Worm (Caenorhabditis elegans): Measurements from ENCODE around the gene C47D2.1.

- TF ChIP-seq aly-1 (tag; optimal IDR thresholded peaks at IDR 0.05) (no peak), flt-1 (GFP tag; IDR thresholded peaks at IDR 0.05) (no peak), ama-1 (optimal IDR thresholded peaks at IDR 0.05) (no peak), F13C5.2 (tag; optimal IDR thresholded peaks at IDR 0.05) (no peak), hmg-4 (GFP tag; optimal IDR thresholded peaks at IDR 0.05) (no peak), ceh-13 (GFP tag; optimal IDR thresholded peaks at IDR 0.05) (no peak), tbx-11 (GFP tag; IDR thresholded peaks at IDR 0.05) (no peak), hnd-1 (tag; optimal IDR thresholded peaks at IDR 0.05) (no peak), tra-4 (tag; optimal IDR thresholded peaks at IDR 0.05) (no peak), hmbx-1 (tag; optimal IDR thresholded peaks at IDR 0.05) (no peak), ceh-36 (tag; optimal IDR thresholded peaks at IDR 0.05) (no peak), sea-1 (GFP tag; conservative IDR thresholded peaks at IDR 0.05) (no peak), ets-7 (tag; optimal IDR thresholded peaks at IDR 0.05) (no peak), B0310.2 (tag; optimal IDR thresholded peaks at IDR 0.05) (no peak)
These were observed 28.3 kb downstream of the C47D2.1 start for ce11 chrX:8243116-8243515.
